Worm (Caenorhabditis elegans) whole organism, L3 larva: ENCODE data around the gene Y59C2A.2.

Source experiments
- ZK546.5 ChIP-seq: sonication (generic microtip); optimal IDR thresholded peaks from 2 replicates; lab custom pipeline; 2017; ENCODE audit warnings: missing biosample characterization, missing genetic modification characterization
- aly-2 ChIP-seq: fragments of 150-350 bp; optimal IDR thresholded peaks from 2 replicates; lab custom pipeline; 2014; ENCODE audit warnings: missing biosample characterization, missing genetic modification characterization
- ceh-16 ChIP-seq: sonication (generic microtip); optimal IDR thresholded peaks from 2 replicates; lab custom pipeline; 2017; ENCODE audit warnings: missing biosample characterization, missing genetic modification characterization
- ceh-28 ChIP-seq: fragments of 150-350 bp; optimal IDR thresholded peaks from 2 replicates; lab custom pipeline; 2014; ENCODE audit warnings: missing biosample characterization, missing genetic modification reagents, missing genetic modification characterization
- ceh-9 ChIP-seq: sonication (generic microtip); optimal IDR thresholded peaks from 2 replicates; lab custom pipeline; 2018; ENCODE audit warnings: missing biosample characterization, missing genetic modification characterization
- daf-12 ChIP-seq: fragments of 150-350 bp; optimal IDR thresholded peaks from 2 replicates; lab custom pipeline; 2014; ENCODE audit warnings: missing biosample characterization, missing genetic modification reagents, missing genetic modification characterization
- egl-27 ChIP-seq: sonication (generic microtip); optimal IDR thresholded peaks from 4 replicates; lab custom pipeline; 2017; ENCODE audit warnings: missing biosample characterization, missing genetic modification reagents, missing genetic modification characterization
- egl-5 ChIP-seq: fragments of 150-350 bp; optimal IDR thresholded peaks from 2 replicates; lab custom pipeline; 2017; ENCODE audit warnings: missing biosample characterization, missing genetic modification reagents, missing genetic modification characterization, inconsistent platforms
- elt-1 ChIP-seq: fragments of 150-350 bp; optimal IDR thresholded peaks from 2 replicates; lab custom pipeline; 2014; ENCODE audit warnings: missing biosample characterization, missing genetic modification characterization
- elt-3 ChIP-seq, 3 experiments: fragments of 150-350 bp in 1 of 3; sonication (generic microtip) in 2 of 3; optimal IDR thresholded peaks; 2 replicates in 2 of 3; 4 replicates in 1 of 3; lab custom pipeline; 2014 to 2017; ENCODE audit warnings: missing biosample characterization in 3 of 3, missing genetic modification characterization in 3 of 3
- fkh-10 ChIP-seq: sonication (generic microtip); optimal IDR thresholded peaks from 2 replicates; lab custom pipeline; 2017; ENCODE audit warnings: missing biosample characterization, missing genetic modification reagents, missing genetic modification characterization
- fkh-2 ChIP-seq: fragments of 150-350 bp; optimal IDR thresholded peaks from 2 replicates; lab custom pipeline; 2014; ENCODE audit warnings: missing biosample characterization, missing genetic modification reagents, missing genetic modification characterization
- fos-1 ChIP-seq: fragments of 150-350 bp; optimal IDR thresholded peaks from 2 replicates; lab custom pipeline; 2014; ENCODE audit warnings: missing biosample characterization, missing genetic modification characterization
- hmg-11 ChIP-seq: sonication (generic microtip); optimal IDR thresholded peaks from 2 replicates; lab custom pipeline; 2016; ENCODE audit warnings: missing genetic modification characterization, missing compliant biosample characterization
- jun-1 ChIP-seq: fragments of 150-350 bp; optimal IDR thresholded peaks from 2 replicates; lab custom pipeline; 2014; ENCODE audit warnings: missing biosample characterization, missing genetic modification reagents, missing genetic modification characterization
- lin-39 ChIP-seq: fragments of 150-350 bp; optimal IDR thresholded peaks from 2 replicates; lab custom pipeline; 2018; ENCODE audit warnings: missing biosample characterization, missing genetic modification reagents, missing genetic modification characterization
- lsy-12 ChIP-seq: sonication (generic microtip); optimal IDR thresholded peaks from 2 replicates; lab custom pipeline; 2016; ENCODE audit warnings: mild to moderate bottlenecking, missing genetic modification characterization, missing compliant biosample characterization
- mdl-1 ChIP-seq: fragments of 150-350 bp; optimal IDR thresholded peaks from 2 replicates; lab custom pipeline; 2014; ENCODE audit warnings: missing biosample characterization, missing genetic modification characterization
- mml-1 ChIP-seq: fragments of 150-350 bp; sonication (generic microtip); optimal IDR thresholded peaks from 3 replicates; lab custom pipeline; 2014; ENCODE audit warnings: missing biosample characterization, missing genetic modification characterization
- nfya-1 ChIP-seq: sonication (generic microtip); optimal IDR thresholded peaks from 2 replicates; lab custom pipeline; 2017; ENCODE audit warnings: missing genetic modification characterization, mild to moderate bottlenecking, missing compliant biosample characterization, antibody characterized with exemption, moderate library complexity; ENCODE audit not compliant: insufficient read depth
- nhr-11 ChIP-seq: fragments of 150-350 bp; optimal IDR thresholded peaks from 2 replicates; lab custom pipeline; 2014; ENCODE audit warnings: missing biosample characterization, missing genetic modification characterization
- nhr-23 ChIP-seq: fragments of 150-350 bp; optimal IDR thresholded peaks from 2 replicates; lab custom pipeline; 2014; ENCODE audit warnings: missing biosample characterization, missing genetic modification reagents, missing genetic modification characterization
- nhr-237 ChIP-seq: fragments of 150-350 bp; optimal IDR thresholded peaks from 2 replicates; lab custom pipeline; 2014; ENCODE audit warnings: missing biosample characterization, missing genetic modification characterization
- nhr-25 ChIP-seq: sonication (generic microtip); optimal IDR thresholded peaks from 2 replicates; lab custom pipeline; 2017; ENCODE audit warnings: missing biosample characterization, missing genetic modification characterization
- nhr-28 ChIP-seq: fragments of 150-350 bp; optimal IDR thresholded peaks from 2 replicates; lab custom pipeline; 2014; ENCODE audit warnings: missing biosample characterization, missing genetic modification characterization
- nhr-43 ChIP-seq: sonication (generic microtip); optimal IDR thresholded peaks from 2 replicates; lab custom pipeline; 2016; ENCODE audit warnings: mild to moderate bottlenecking, missing genetic modification characterization, missing compliant biosample characterization; ENCODE audit not compliant: poor library complexity, severe bottlenecking
- nhr-77 ChIP-seq: fragments of 150-350 bp; optimal IDR thresholded peaks from 2 replicates; lab custom pipeline; 2014; ENCODE audit warnings: missing biosample characterization, missing genetic modification characterization
- pha-4 ChIP-seq: fragments of 150-350 bp; optimal IDR thresholded peaks from 2 replicates; lab custom pipeline; 2014; ENCODE audit warnings: missing biosample characterization, missing genetic modification reagents, missing genetic modification characterization
- pqm-1 ChIP-seq: fragments of 150-350 bp; optimal IDR thresholded peaks from 2 replicates; lab custom pipeline; 2017; ENCODE audit warnings: missing biosample characterization, missing genetic modification characterization, inconsistent platforms
- skn-1 ChIP-seq: fragments of 150-350 bp; optimal IDR thresholded peaks from 2 replicates; lab custom pipeline; 2014; ENCODE audit warnings: missing biosample characterization, missing genetic modification characterization
- snpc-4 ChIP-seq: fragments of 150-350 bp; optimal IDR thresholded peaks from 2 replicates; lab custom pipeline; 2014; ENCODE audit warnings: missing biosample characterization, missing genetic modification characterization
- tbx-2 ChIP-seq: sonication (generic microtip); optimal IDR thresholded peaks from 2 replicates; lab custom pipeline; 2016; ENCODE audit warnings: mild to moderate bottlenecking, missing genetic modification characterization, missing compliant biosample characterization
- unc-39 ChIP-seq: sonication (generic microtip); optimal IDR thresholded peaks from 4 replicates; lab custom pipeline; 2017; ENCODE audit warnings: missing biosample characterization, missing genetic modification characterization
- unc-62 ChIP-seq: fragments of 150-350 bp; sonication (generic microtip); optimal IDR thresholded peaks from 4 replicates; lab custom pipeline; 2014; ENCODE audit warnings: missing biosample characterization, missing genetic modification reagents, missing genetic modification characterization
- zag-1 ChIP-seq: fragments of 150-350 bp; optimal IDR thresholded peaks from 2 replicates; lab custom pipeline; 2014; ENCODE audit warnings: missing biosample characterization, missing genetic modification characterization
- ztf-11 ChIP-seq: fragments of 150-350 bp; optimal IDR thresholded peaks from 2 replicates; lab custom pipeline; 2014; ENCODE audit warnings: missing biosample characterization, missing genetic modification characterization

The Y59C2A.2 gene

DNA sequence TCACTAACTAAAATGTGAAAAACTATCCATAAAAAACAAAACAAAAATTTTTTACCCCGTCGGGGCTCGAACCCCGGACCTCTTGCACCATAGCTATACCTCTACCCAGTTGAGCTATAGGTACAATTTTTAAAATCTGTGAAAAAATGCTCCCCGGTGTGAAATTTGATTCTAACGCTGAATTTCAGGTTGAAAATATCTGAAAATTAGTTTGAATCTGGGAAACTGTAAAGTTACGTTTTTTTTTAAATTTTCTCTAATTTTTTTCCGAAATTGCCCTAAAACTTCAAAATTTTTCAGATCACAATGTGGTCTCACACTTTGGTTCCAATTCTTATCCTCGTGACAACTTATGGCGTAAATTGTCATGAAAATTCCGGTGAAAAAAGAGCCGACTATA is 3.9 kb upstream of the Y59C2A.2 start, which contains the start of gene Y59C2A.1:
TSS of gene Y59C2A.1 (plus strand) at position 301 of the 400 bp plus-strand sequence.
- TF ChIP-seq fos-1 (tag; lab: Kevin White, UChicago) (no peak), nhr-28 (no peak), fkh-10 (GFP tag; lab: Kevin White, UChicago) (no peak), zag-1 (tag; lab: Kevin White, UChicago) (no peak), nfya-1 (no peak), unc-62 (GFP tag; lab: Kevin White, UChicago) (no peak), skn-1 (tag; lab: Kevin White, UChicago) (no peak), fkh-2 (tag; lab: Kevin White, UChicago) (no peak), mdl-1 (tag; lab: Kevin White, UChicago) (no peak)
- TF ChIP-seq, all 47 proteins: peak for 0

DNA sequence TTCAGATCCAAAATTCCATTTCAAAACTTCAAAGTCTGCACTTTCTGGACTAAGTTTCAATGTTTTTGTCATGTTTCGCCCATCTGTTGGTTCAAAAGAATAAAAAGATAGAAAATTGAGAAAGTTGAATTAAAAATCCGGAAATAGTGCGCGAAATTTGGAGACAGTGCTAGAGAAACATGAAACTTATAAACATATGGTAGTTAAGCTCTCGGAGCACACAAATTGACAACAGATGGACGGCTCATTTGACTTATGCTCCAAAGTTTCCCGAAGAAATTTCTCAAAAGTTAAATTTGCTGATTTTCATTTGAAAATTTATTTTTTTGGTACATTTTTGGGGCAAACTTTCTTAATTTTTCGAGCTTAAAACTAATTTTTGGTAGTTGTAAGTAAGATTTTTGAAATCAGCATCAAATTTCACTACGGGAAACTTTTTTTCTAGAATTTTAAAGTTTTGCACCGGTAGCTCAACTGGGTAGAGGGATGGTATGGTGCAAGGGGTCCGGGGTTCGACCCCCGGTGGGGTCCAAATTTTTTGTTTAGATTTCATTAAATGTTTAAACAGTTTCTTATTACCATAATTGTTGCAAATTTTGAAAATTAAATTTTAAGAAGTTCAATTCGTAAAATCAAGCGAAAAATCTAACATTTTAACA is 2.3 kb upstream of the Y59C2A.2 start:
- no peak for TF ChIP-seq skn-1 (tag; lab: Kevin White, UChicago)
- TF ChIP-seq ZK546.5 (tag; lab: Kevin White, UChicago) = no peak
- TF ChIP-seq snpc-4 = no peak
- no peak for TF ChIP-seq nhr-11 (tag; lab: Kevin White, UChicago)
- TF ChIP-seq ceh-9 = no peak
- TF ChIP-seq pha-4 (tag; lab: Kevin White, UChicago) = no peak
- no peak for TF ChIP-seq unc-62 (GFP tag; lab: Kevin White, UChicago)

DNA sequence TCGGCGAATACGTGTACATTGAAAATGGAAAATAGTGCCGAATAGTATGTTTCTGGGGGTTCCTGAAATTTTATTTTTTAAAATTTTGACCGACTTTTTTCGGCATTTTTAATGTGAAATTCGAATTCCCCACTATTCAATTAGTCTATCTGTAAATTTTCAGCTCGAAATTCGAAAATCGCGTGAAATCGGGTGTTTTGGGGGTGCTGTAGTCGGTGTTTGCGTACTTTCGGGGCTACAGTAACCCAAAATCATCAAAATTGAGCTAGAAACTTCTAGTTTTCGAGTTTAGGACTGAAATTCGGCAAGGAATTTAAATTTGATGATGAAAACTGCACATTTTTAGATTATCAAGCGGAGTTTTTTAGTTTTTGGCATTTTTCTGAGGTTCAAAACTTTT is 1.8 kb downstream of the Y59C2A.2 start:
- TF ChIP-seq lin-39 (tag; lab: Kevin White, UChicago) = no peak

DNA sequence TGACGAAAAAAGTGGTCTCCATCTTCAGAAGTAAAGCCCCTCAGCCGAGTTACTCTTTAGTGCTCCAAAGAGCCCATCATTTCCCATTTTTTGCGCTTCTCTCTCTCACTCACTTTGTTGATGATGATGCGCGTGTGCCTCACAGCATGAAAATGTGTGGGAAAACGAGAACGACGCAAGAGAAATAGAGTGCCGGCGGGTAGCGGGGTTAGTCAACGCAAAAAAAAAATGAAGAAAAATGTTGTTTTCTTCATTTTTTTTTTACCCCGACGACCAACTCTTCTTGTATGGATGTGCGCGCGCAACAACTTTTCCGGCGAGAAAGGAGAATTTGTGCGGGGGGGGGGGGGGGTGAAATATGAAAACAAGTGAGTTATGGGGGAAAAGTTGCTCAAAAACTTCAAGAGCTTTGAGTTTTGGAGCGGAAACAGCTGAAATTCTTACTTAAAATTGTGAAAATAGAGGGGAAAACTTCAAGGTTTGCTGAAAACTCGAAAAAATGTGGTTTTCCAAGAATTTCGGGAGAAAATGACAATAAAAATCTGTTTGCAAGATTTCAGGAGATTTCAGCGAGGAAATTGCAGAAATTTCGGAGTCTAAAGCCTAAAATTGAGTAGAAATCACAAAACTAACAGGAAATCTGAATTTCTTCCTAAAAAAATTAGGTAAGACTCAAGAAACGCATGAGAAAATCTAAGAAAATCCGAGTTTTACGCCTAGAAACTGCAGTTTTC is 6.2 kb downstream of the Y59C2A.2 start, which contains the start of gene C33C12.1:
TSS of gene C33C12.1 (plus strand) at position 684 of the 734 bp plus-strand sequence.
- TF ChIP-seq fkh-10 (GFP tag; lab: Kevin White, UChicago) (peak; percentile 13), egl-27 (tag; lab: Kevin White, UChicago) (no peak), elt-3 (tag; optimal IDR thresholded peaks at IDR 0.05; lab: Kevin White, UChicago) (no peak), nfya-1 (peak; percentile 12), hmg-11 (tag; lab: Kevin White, UChicago) (peak; percentile 18), jun-1 (tag; lab: Kevin White, UChicago) (no peak), nhr-11 (tag; lab: Kevin White, UChicago) (no peak), aly-2 (no peak), ceh-28 (no peak), ztf-11 (no peak), lsy-12 (no peak), nhr-237 (no peak), pqm-1 (tag; lab: Kevin White, UChicago) (no peak), snpc-4 (no peak), mml-1 (tag; lab: Kevin White, UChicago) (no peak), tbx-2 (no peak), nhr-28 (no peak), unc-39 (tag; lab: Kevin White, UChicago) (no peak), lin-39 (tag; lab: Kevin White, UChicago) (peak; percentile 34), pha-4 (tag; lab: Kevin White, UChicago) (no peak), egl-5 (tag; lab: Kevin White, UChicago) (no peak), nhr-23 (tag; lab: Kevin White, UChicago) (no peak), ceh-16 (tag; lab: Kevin White, UChicago) (no peak), fos-1 (tag; lab: Kevin White, UChicago) (no peak), fkh-2 (tag; lab: Kevin White, UChicago) (no peak), nhr-43 (tag; lab: Kevin White, UChicago) (no peak), daf-12 (no peak), nhr-25 (tag; lab: Kevin White, UChicago) (no peak), mdl-1 (tag; lab: Kevin White, UChicago) (no peak), nhr-77 (tag; lab: Kevin White, UChicago) (no peak), elt-1 (tag; lab: Kevin White, UChicago) (no peak)
